Worm (Caenorhabditis elegans) whole organism, mixed stage, embryonic: ENCODE results near the gene bus-5.

ENCODE experiments used
- elt-3 ChIP-seq: fragments of 150-350 bp; optimal IDR thresholded peaks from 2 replicates; lab custom pipeline; 2014; ENCODE audit warnings: missing biosample characterization, missing genetic modification characterization
- ham-2 ChIP-seq: fragments of 200-800 bp; sonication (Bioruptor generic); optimal IDR thresholded peaks from 2 replicates; lab custom pipeline; 2018; ENCODE audit warnings: mild to moderate bottlenecking, missing genetic modification characterization, missing compliant biosample characterization
- pha-4 ChIP-seq: fragments of 150-350 bp; optimal IDR thresholded peaks from 2 replicates; lab custom pipeline; 2018; ENCODE audit warnings: missing biosample characterization, missing genetic modification reagents, missing genetic modification characterization
- snpc-4 ChIP-seq: fragments of 150-350 bp; optimal IDR thresholded peaks from 2 replicates; lab custom pipeline; 2014; ENCODE audit warnings: missing biosample characterization, missing genetic modification characterization

DNA sequence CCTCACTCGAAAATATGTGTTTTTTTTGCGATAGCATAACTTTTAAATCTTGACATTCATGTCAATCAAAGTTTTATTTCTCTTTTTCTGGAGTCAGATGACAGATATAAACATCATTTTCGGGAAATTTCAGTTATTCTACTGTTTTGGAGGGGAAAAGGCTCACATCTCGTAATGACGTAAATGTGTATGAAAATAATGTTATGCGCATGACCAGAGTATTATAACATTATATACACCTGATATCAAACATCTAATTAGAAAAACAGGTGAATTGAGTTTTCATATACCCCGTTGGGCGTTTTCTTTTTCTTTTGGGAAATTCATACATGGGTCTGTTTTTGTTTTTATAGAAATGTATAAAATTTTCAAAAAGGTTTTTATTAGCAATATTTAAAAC, 31.3 kb upstream of the bus-5 start:
- TF ChIP-seq ham-2 (GFP tag; lab: Kevin White, UChicago) (no peak), snpc-4 (tag; lab: Kevin White, UChicago) (no peak), elt-3 (tag; lab: Kevin White, UChicago) (no peak), pha-4 (tag; lab: Kevin White, UChicago) (no peak)
